Fruit fly (Drosophila melanogaster) whole organism, embryonic: Measurements from ENCODE around the gene sff.

ENCODE experiments used
- BEAF-32 ChIP-seq: fragments of 200-800 bp; sonication (Bioruptor generic); optimal IDR thresholded peaks from 3 replicates; lab custom pipeline; 2017; ENCODE audit warnings: missing biosample characterization, missing genetic modification characterization, mild to moderate bottlenecking, moderate library complexity, missing genetic modification reagents
- Bgb ChIP-seq: fragments of 200-800 bp; sonication (Bioruptor generic); IDR thresholded peaks from 2 replicates; pipeline ENCODE4 v1.3.6; 2022; ENCODE audit warnings: missing biosample characterization, missing genetic modification characterization; ENCODE audit not compliant: partially characterized antibody
- Bteb2 ChIP-seq: fragments of 200-800 bp; sonication (Bioruptor generic); optimal IDR thresholded peaks from 2 replicates; lab custom pipeline; 2016; ENCODE audit warnings: missing biosample characterization, missing genetic modification characterization
- CG10979 ChIP-seq: fragments of 200-800 bp; sonication (Bioruptor generic); optimal IDR thresholded peaks from 2 replicates; lab custom pipeline; 2018; ENCODE audit warnings: missing biosample characterization, mild to moderate bottlenecking, missing genetic modification characterization, moderate library complexity
- CG11560 ChIP-seq: fragments of 200-800 bp; sonication (Bioruptor generic); IDR thresholded peaks from 3 replicates; pipeline ENCODE4 v1.3.6; 2022; ENCODE audit warnings: missing biosample characterization, missing genetic modification characterization
- CG11695 ChIP-seq: fragments of 200-800 bp; sonication (Bioruptor generic); IDR thresholded peaks from 3 replicates; pipeline ENCODE4 v1.3.6; 2022; ENCODE audit warnings: missing biosample characterization, missing genetic modification characterization
- CG11723 ChIP-seq: fragments of 200-800 bp; sonication (Bioruptor generic); optimal IDR thresholded peaks from 2 replicates; lab custom pipeline; 2017; ENCODE audit warnings: missing biosample characterization, mild to moderate bottlenecking, missing genetic modification characterization
- CG13624 ChIP-seq: fragments of 200-800 bp; sonication (Bioruptor generic); optimal IDR thresholded peaks from 2 replicates; lab custom pipeline; 2016; ENCODE audit warnings: missing biosample characterization, missing genetic modification characterization
- CG14667 ChIP-seq: fragments of 200-800 bp; sonication (Bioruptor generic); IDR thresholded peaks from 2 replicates; pipeline ENCODE4 v1.3.6; 2022; ENCODE audit warnings: missing biosample characterization, missing genetic modification characterization
- CG14860 ChIP-seq: fragments of 200-800 bp; sonication (Bioruptor generic); IDR thresholded peaks from 3 replicates; pipeline ENCODE4 v1.3.6; 2022; ENCODE audit warnings: missing biosample characterization, missing genetic modification characterization; ENCODE audit not compliant: partially characterized antibody
- CG18011 ChIP-seq: fragments of 200-800 bp; sonication (Bioruptor generic); optimal IDR thresholded peaks from 2 replicates; lab custom pipeline; 2017; ENCODE audit warnings: missing biosample characterization, missing genetic modification characterization, mild to moderate bottlenecking, moderate library complexity, missing genotype
- CG18476 ChIP-seq: fragments of 200-800 bp; sonication (Bioruptor generic); optimal IDR thresholded peaks from 2 replicates; lab custom pipeline; 2016; ENCODE audit warnings: missing biosample characterization, mild to moderate bottlenecking, missing genetic modification characterization
- CG2199 ChIP-seq: fragments of 200-800 bp; sonication (Bioruptor generic); IDR thresholded peaks from 3 replicates; pipeline ENCODE4 v1.3.6; 2022; ENCODE audit warnings: missing biosample characterization, missing genetic modification characterization
- CG2875 ChIP-seq: fragments of 200-800 bp; sonication (Bioruptor generic); optimal IDR thresholded peaks from 2 replicates; lab custom pipeline; 2017; ENCODE audit warnings: missing biosample characterization, mild to moderate bottlenecking, missing genetic modification characterization, missing genetic modification reagents
- CG32772 ChIP-seq: fragments of 200-800 bp; sonication (Bioruptor generic); IDR thresholded peaks from 2 replicates; pipeline ENCODE4 v1.3.6; 2022; ENCODE audit warnings: missing biosample characterization, missing genetic modification characterization
- CG3407 ChIP-seq: fragments of 200-800 bp; sonication (Bioruptor generic); optimal IDR thresholded peaks from 2 replicates; lab custom pipeline; 2018; ENCODE audit warnings: missing biosample characterization, mild to moderate bottlenecking, missing genetic modification characterization
- CG3847 ChIP-seq: fragments of 200-800 bp; sonication (Bioruptor generic); IDR thresholded peaks from 2 replicates; pipeline ENCODE4 v1.3.6; 2022; ENCODE audit warnings: missing biosample characterization, missing genetic modification characterization
- CG6689 ChIP-seq: fragments of 200-800 bp; sonication (Bioruptor generic); IDR thresholded peaks from 2 replicates; pipeline ENCODE4 v1.3.6; 2022; ENCODE audit warnings: missing biosample characterization, missing genetic modification characterization
- CG6791 ChIP-seq: fragments of 200-800 bp; sonication (Bioruptor generic); IDR thresholded peaks from 3 replicates; pipeline ENCODE4 v1.3.6; 2022; ENCODE audit warnings: missing biosample characterization, missing genetic modification characterization; ENCODE audit not compliant: partially characterized antibody
- CG7357 ChIP-seq: fragments of 200-800 bp; sonication (Bioruptor generic); IDR thresholded peaks from 3 replicates; pipeline ENCODE4 v1.3.6; 2022; ENCODE audit warnings: missing biosample characterization, missing genetic modification characterization
- CG7786 ChIP-seq: fragments of 200-800 bp; sonication (Bioruptor generic); optimal IDR thresholded peaks from 2 replicates; lab custom pipeline; 2016; ENCODE audit warnings: missing biosample characterization, missing genetic modification characterization
- CG8281 ChIP-seq: fragments of 200-800 bp; sonication (Bioruptor generic); optimal IDR thresholded peaks from 2 replicates; lab custom pipeline; 2018; ENCODE audit warnings: missing biosample characterization, mild to moderate bottlenecking, missing genetic modification characterization, moderate library complexity
- Elba2 ChIP-seq: fragments of 200-800 bp; sonication (Bioruptor generic); optimal IDR thresholded peaks from 3 replicates; lab custom pipeline; 2016; ENCODE audit warnings: missing biosample characterization, missing genetic modification characterization
- HHEX ChIP-seq: fragments of 200-800 bp; sonication (Bioruptor generic); optimal IDR thresholded peaks from 3 replicates; lab custom pipeline; 2017; ENCODE audit warnings: missing biosample characterization, mild to moderate bottlenecking, missing genetic modification characterization, missing genetic modification reagents
- Hr3 ChIP-seq: fragments of 200-800 bp; sonication (Bioruptor generic); optimal IDR thresholded peaks from 3 replicates; lab custom pipeline; 2016; ENCODE audit warnings: missing biosample characterization, missing genetic modification characterization
- Hr39 ChIP-seq: fragments of >200 bp; optimal IDR thresholded peaks from 2 replicates; lab custom pipeline; 2017
- Hr51 ChIP-seq, 2 experiments: fragments of 200-800 bp; sonication (Bioruptor generic); optimal IDR thresholded peaks; 2 replicates in 1 of 2; 3 replicates in 1 of 2; lab custom pipeline; 2016 to 2018; ENCODE audit warnings: missing biosample characterization in 2 of 2, missing genetic modification characterization in 2 of 2, mild to moderate bottlenecking in 1 of 2, moderate library complexity in 1 of 2
- MESR4 ChIP-seq: fragments of 200-800 bp; sonication (Bioruptor generic); optimal IDR thresholded peaks from 2 replicates; lab custom pipeline; 2018; ENCODE audit warnings: missing biosample characterization, mild to moderate bottlenecking, missing genetic modification characterization, moderate library complexity
- Ptx1 ChIP-seq: fragments of 200-800 bp; sonication (Bioruptor generic); IDR thresholded peaks from 2 replicates; pipeline ENCODE4 v1.3.6; 2022; ENCODE audit warnings: missing biosample characterization, missing genetic modification characterization
- Taf1 ChIP-seq: fragments of 200-800 bp; sonication (Bioruptor generic); IDR thresholded peaks from 2 replicates; pipeline ENCODE4 v1.3.6; 2022; ENCODE audit warnings: missing biosample characterization, missing genetic modification characterization
- Xbp1 ChIP-seq: fragments of 200-800 bp; sonication (Bioruptor generic); optimal IDR thresholded peaks from 3 replicates; lab custom pipeline; 2016; ENCODE audit warnings: missing biosample characterization, mild to moderate bottlenecking, missing genetic modification characterization
- bsh ChIP-seq, 2 experiments: fragments of 200-800 bp; sonication (Bioruptor generic); optimal IDR thresholded peaks; 2 replicates each; lab custom pipeline; 2017 to 2018; ENCODE audit warnings: mild to moderate bottlenecking in 2 of 2, missing biosample characterization in 2 of 2, missing genetic modification characterization in 2 of 2, moderate library complexity in 1 of 2
- cas ChIP-seq: fragments of 200-800 bp; sonication (Bioruptor generic); IDR thresholded peaks from 2 replicates; pipeline ENCODE4 v1.3.6; 2022; ENCODE audit warnings: missing biosample characterization, missing genetic modification characterization
- dan ChIP-seq: fragments of 200-800 bp; sonication (Bioruptor generic); IDR thresholded peaks from 2 replicates; pipeline ENCODE4 v1.3.6; 2022; ENCODE audit warnings: missing biosample characterization, missing genetic modification characterization
- dmrt99B ChIP-seq: fragments of 200-800 bp; sonication (Bioruptor generic); optimal IDR thresholded peaks from 2 replicates; lab custom pipeline; 2018; ENCODE audit warnings: missing biosample characterization, mild to moderate bottlenecking, missing genetic modification characterization, moderate library complexity
- ftz-f1 ChIP-seq: fragments of 200-800 bp; sonication (Bioruptor generic); optimal IDR thresholded peaks from 2 replicates; lab custom pipeline; 2016; ENCODE audit warnings: missing biosample characterization, missing genetic modification characterization
- gsb-n ChIP-seq: fragments of 200-800 bp; sonication (Bioruptor generic); optimal IDR thresholded peaks from 3 replicates; lab custom pipeline; 2018; ENCODE audit warnings: missing biosample characterization, mild to moderate bottlenecking, missing genetic modification characterization
- insv ChIP-seq, 2 experiments: fragments of 200-800 bp; sonication (Bioruptor generic); optimal IDR thresholded peaks; 3 replicates each; lab custom pipeline; 2016 to 2018; ENCODE audit warnings: missing biosample characterization in 2 of 2, missing genetic modification characterization in 2 of 2
- kay ChIP-seq: fragments of 200-800 bp; sonication (Bioruptor generic); optimal IDR thresholded peaks from 2 replicates; lab custom pipeline; 2016; ENCODE audit warnings: missing biosample characterization, missing genetic modification characterization
- kni ChIP-seq: fragments of 200-800 bp; sonication (Bioruptor generic); optimal IDR thresholded peaks from 3 replicates; lab custom pipeline; 2017; ENCODE audit warnings: mild to moderate bottlenecking, missing biosample characterization, missing genetic modification reagents, missing genetic modification characterization
- lola ChIP-seq, 3 experiments: fragments of >200 bp in 2 of 3; fragments of 200-800 bp in 1 of 3; sonication (Bioruptor generic) in 1 of 3; optimal IDR thresholded peaks; 2 replicates each; lab custom pipeline; 2017 to 2019; ENCODE audit warnings: missing biosample characterization in 3 of 3, missing genetic modification characterization in 3 of 3, mild to moderate bottlenecking in 1 of 3, moderate library complexity in 1 of 3
- mld ChIP-seq: fragments of 200-800 bp; sonication (Bioruptor generic); IDR thresholded peaks from 3 replicates; pipeline ENCODE4 v1.3.6; 2022; ENCODE audit warnings: missing biosample characterization, missing genetic modification characterization; ENCODE audit not compliant: partially characterized antibody
- nerfin-1 ChIP-seq: fragments of 200-800 bp; sonication (Bioruptor generic); optimal IDR thresholded peaks from 3 replicates; lab custom pipeline; 2019; ENCODE audit warnings: missing biosample characterization, mild to moderate bottlenecking, missing genetic modification characterization, moderate library complexity
- phol ChIP-seq: fragments of 200-800 bp; sonication (Bioruptor generic); optimal IDR thresholded peaks from 3 replicates; lab custom pipeline; 2018; ENCODE audit warnings: missing biosample characterization, mild to moderate bottlenecking, missing genetic modification characterization, moderate library complexity
- sens-2 ChIP-seq: fragments of 200-800 bp; sonication (Bioruptor generic); IDR thresholded peaks from 2 replicates; pipeline ENCODE4 v1.3.6; 2022; ENCODE audit warnings: missing biosample characterization, missing genetic modification characterization
- shn ChIP-seq: fragments of 200-800 bp; sonication (Bioruptor generic); optimal IDR thresholded peaks from 3 replicates; lab custom pipeline; 2016; ENCODE audit warnings: missing biosample characterization, missing genetic modification characterization
- tio ChIP-seq: fragments of 200-800 bp; sonication (Bioruptor generic); optimal IDR thresholded peaks from 2 replicates; lab custom pipeline; 2017; ENCODE audit warnings: missing biosample characterization, missing genetic modification characterization, inconsistent platforms
- tx ChIP-seq: fragments of 200-800 bp; sonication (Bioruptor generic); optimal IDR thresholded peaks from 2 replicates; lab custom pipeline; 2016; ENCODE audit warnings: missing biosample characterization, missing genetic modification characterization

sff gene

DNA sequence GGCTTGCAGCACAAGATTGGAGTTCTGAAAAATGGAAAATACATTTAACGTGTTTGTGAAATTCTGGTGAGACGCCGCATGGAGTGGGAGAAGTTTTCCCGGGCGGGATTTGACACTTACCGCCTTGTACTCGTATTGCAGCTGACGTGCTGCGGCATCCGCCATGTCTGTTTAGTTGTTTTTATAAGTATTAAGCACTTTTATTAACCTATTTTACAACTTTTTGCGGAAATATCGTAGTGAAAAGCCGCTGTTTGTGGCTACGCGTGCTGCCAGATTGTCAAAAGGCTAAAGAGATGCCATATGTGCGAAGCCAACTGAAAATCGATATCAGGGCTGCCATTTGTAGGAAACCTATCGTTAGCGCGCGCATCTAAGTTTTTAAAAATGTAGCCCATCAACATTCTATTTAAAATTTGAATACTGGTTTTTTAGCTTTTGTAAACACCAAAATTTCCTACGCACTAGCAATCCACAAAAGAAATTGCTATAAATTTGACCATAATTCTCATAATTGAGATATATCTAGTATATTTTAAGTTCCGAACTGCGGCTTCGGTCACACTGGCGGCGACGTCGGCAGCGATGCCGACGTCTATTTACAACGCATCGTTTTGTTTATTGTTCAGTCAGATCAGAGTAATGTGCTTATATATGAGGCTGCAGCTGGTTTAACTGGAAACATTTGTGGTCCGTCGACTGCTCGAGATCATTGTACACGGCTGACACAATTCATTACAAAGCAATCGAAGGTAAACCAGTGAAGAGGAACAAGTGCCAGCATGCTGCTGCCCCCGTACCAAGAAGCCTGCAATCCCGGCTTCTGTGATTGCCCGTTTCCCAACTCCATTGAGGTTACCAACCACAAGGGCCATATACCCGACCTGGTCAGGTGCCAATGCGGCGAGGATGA is 43.2 kb upstream of the sff start, which contains the start of the genes Brr2 and CG10516 (continued):
- TF ChIP-seq tx (GFP tag; lab: Kevin White, UChicago): no peak
- TF ChIP-seq kni (GFP tag; lab: Kevin White, UChicago): peak; percentile 75
- TF ChIP-seq cas (GFP tag; lab: Robert Waterston, UW): no peak
- TF ChIP-seq dan (GFP tag; lab: Robert Waterston, UW): no peak
- no peak for TF ChIP-seq Ptx1 (GFP tag; lab: Robert Waterston, UW)
- TF ChIP-seq HHEX (GFP tag; lab: Kevin White, UChicago): peak; percentile 11
- TF ChIP-seq CG18476 (GFP tag; lab: Kevin White, UChicago): no peak
- TF ChIP-seq CG14667 (GFP tag; lab: Robert Waterston, UW): no peak
- TF ChIP-seq CG6689 (GFP tag; lab: Robert Waterston, UW): no peak
- peak; percentile 78 for TF ChIP-seq phol (tag; lab: Kevin White, UChicago)
- no peak for TF ChIP-seq CG2199 (GFP tag; lab: Robert Waterston, UW)
- no peak for TF ChIP-seq Elba2 (GFP tag; lab: Kevin White, UChicago)
- TF ChIP-seq kay: peak; percentile 85
- TF ChIP-seq CG11560 (tag; lab: Robert Waterston, UW): no peak
- no peak for TF ChIP-seq CG11695
- TF ChIP-seq tio (GFP tag; lab: Kevin White, UChicago): no peak
- peak; percentile 12; the same call in 1 of the 3 replicates for TF ChIP-seq CG6791 (GFP tag; lab: Robert Waterston, UW)
- TF ChIP-seq Bgb (GFP tag; lab: Robert Waterston, UW): 0 out of 2 replicates have a peak, but pooled peaks have one; percentile 5
- peak; percentile 7 for TF ChIP-seq CG7786
- TF ChIP-seq MESR4: peak; percentile 38
- TF ChIP-seq dmrt99B (tag; lab: Kevin White, UChicago): no peak
- TF ChIP-seq gsb-n (tag; lab: Kevin White, UChicago): no peak
- TF ChIP-seq CG13624 (GFP tag; lab: Kevin White, UChicago): peak; percentile 50
- no peak for TF ChIP-seq CG32772
- peak; percentile 50 for TF ChIP-seq Bteb2 (GFP tag; lab: Kevin White, UChicago)
- TF ChIP-seq Hr39 (lab: Kevin White, UChicago): no peak
- TF ChIP-seq CG8281: no peak
- no peak for TF ChIP-seq bsh (GFP tag; optimal IDR thresholded peaks at IDR 0.05; lab: Kevin White, UChicago)
- no peak for TF ChIP-seq sens-2 (GFP tag; lab: Robert Waterston, UW)
- no peak for TF ChIP-seq ftz-f1 (GFP tag; lab: Kevin White, UChicago)
- TF ChIP-seq CG3407: no peak
- no peak for TF ChIP-seq CG10979 (tag; lab: Kevin White, UChicago)
- TF ChIP-seq mld (GFP tag; lab: Robert Waterston, UW): no peak
- no peak for TF ChIP-seq Taf1
- peak; percentile 62 for TF ChIP-seq CG3847 (GFP tag; lab: Robert Waterston, UW)
- TF ChIP-seq CG2875 (GFP tag; lab: Kevin White, UChicago): no peak
- peak in 1 of 2 experiments; percentile 25 for TF ChIP-seq insv (GFP tag; optimal IDR thresholded peaks at IDR 0.05; lab: Kevin White, UChicago)
- TF ChIP-seq nerfin-1: peak; percentile 19
- TF ChIP-seq lola (GFP tag; optimal IDR thresholded peaks at IDR 0.05; lab: Kevin White, UChicago): peak in 1 of 3 experiments; percentile 31
- TF ChIP-seq CG11723 (GFP tag; lab: Kevin White, UChicago): no peak
- TF ChIP-seq CG7357 (GFP tag; lab: Robert Waterston, UW): no peak
- no peak for TF ChIP-seq shn (GFP tag; lab: Kevin White, UChicago)
- TF ChIP-seq BEAF-32: peak; percentile 68
- no peak for TF ChIP-seq CG18011 (GFP tag; lab: Kevin White, UChicago)
- peak; percentile 43 for TF ChIP-seq Xbp1 (GFP tag; lab: Kevin White, UChicago)
- TF ChIP-seq Hr3 (GFP tag; lab: Kevin White, UChicago): peak; percentile 37
- peak in 1 of 2 experiments; percentile 29 for TF ChIP-seq Hr51 (GFP tag; optimal IDR thresholded peaks at IDR 0.05; lab: Kevin White, UChicago)
- TF ChIP-seq CG14860 (GFP tag; lab: Robert Waterston, UW): no peak
